Fruit fly (Drosophila melanogaster): ENCODE measurements around the gene CG43072.

DNA sequence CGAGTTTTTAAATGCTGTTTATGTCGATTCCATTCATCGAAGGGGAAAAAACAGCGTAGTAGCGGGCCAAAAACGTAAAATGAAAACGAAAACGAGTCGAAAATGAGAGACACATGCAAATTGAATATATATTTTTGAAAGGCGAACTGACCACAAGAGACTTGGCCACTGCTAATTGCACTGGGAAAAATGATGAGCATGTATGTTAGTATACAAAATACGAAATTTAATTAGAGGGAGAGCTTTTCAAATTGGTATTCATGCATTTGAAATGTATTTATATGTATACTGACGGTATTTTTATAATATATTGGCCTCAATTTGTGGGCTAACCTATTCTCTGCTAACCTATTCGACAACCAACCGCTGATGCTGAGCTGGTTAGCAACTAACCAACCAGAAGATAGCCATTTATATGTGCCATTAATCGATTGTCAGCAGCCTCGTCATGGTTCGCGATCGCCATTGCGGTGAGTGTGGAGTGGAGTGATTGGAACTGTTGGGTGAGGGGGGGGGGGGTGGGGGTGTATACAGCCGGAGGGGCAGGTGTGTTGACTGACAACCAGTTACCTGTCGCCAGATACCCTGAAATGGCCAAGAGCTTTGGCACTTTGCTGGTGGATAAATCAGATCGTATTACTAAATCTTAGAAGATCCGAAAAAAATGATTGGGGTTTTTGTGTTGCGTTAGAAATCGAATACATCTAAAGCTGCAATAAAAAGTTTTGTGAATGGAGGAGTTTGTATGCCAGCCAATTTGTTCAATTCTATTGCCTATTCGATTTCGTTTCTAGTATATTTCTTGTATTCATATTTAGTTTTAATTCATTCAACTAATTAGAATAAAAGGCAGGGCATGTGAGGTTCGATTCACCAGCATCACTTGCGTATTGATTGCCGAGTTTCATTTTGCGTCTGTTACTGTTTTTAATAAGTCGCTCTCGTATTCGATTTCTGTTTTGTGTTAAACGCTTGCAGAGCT is 23.4 kb upstream of the CG43072 start:
- no peak for TF ChIP-seq CG8478 (optimal IDR thresholded peaks at IDR 0.05)
- no peak for TF ChIP-seq CTCF (optimal IDR thresholded peaks at IDR 0.05)

Data from S2 (cell line).